Worm (Caenorhabditis elegans) whole organism, young adult: ENCODE data around the gene rtfo-1.

Source experiments
- Y53G8AR.9 ChIP-seq: fragments of 200-800 bp; sonication (Bioruptor generic); conservative IDR thresholded peaks from 2 replicates; pipeline ENCODE4 v1.3.6; 2022; ENCODE audit warnings: missing genetic modification reagents, missing genetic modification characterization, missing compliant biosample characterization
- ZK185.1 ChIP-seq: sonication (generic microtip); optimal IDR thresholded peaks from 2 replicates; lab custom pipeline; 2016; ENCODE audit warnings: mild to moderate bottlenecking, missing genetic modification characterization, missing compliant biosample characterization; ENCODE audit not compliant: poor library complexity, severe bottlenecking
- bed-2 ChIP-seq: fragments of 200-800 bp; sonication (Bioruptor generic); IDR thresholded peaks from 2 replicates; pipeline ENCODE4 v1.3.6; 2022; ENCODE audit warnings: missing genetic modification reagents, missing genetic modification characterization, missing compliant biosample characterization
- ceh-27 ChIP-seq: fragments of 200-800 bp; sonication (Bioruptor generic); optimal IDR thresholded peaks from 2 replicates; lab custom pipeline; 2018; ENCODE audit warnings: mild to moderate bottlenecking, missing genetic modification characterization, moderate library complexity, missing compliant biosample characterization
- him-1 ChIP-seq: sonication (generic microtip); optimal IDR thresholded peaks from 2 replicates; lab custom pipeline; 2016; ENCODE audit warnings: missing genotype, missing genetic modification reagents, missing genetic modification characterization, missing compliant biosample characterization
- mcd-1 ChIP-seq: fragments of 200-800 bp; sonication (Bioruptor generic); IDR thresholded peaks from 2 replicates; pipeline ENCODE4 v1.3.6; 2022; ENCODE audit warnings: missing genetic modification reagents, missing genetic modification characterization, missing compliant biosample characterization
- mel-28 ChIP-seq: sonication (generic microtip); optimal IDR thresholded peaks from 2 replicates; lab custom pipeline; 2016; ENCODE audit warnings: borderline replicate concordance, mild to moderate bottlenecking, missing genetic modification characterization, missing compliant biosample characterization
- nhr-179 ChIP-seq: sonication (generic microtip); optimal IDR thresholded peaks from 2 replicates; lab custom pipeline; 2016; ENCODE audit warnings: mild to moderate bottlenecking, missing genetic modification characterization, missing compliant biosample characterization
- rpc-1 ChIP-seq, 2 experiments: fragments of 150-350 bp in 1 of 2; sonication (generic microtip) in 1 of 2; optimal IDR thresholded peaks; 2 replicates each; lab custom pipeline; 2014 to 2018; ENCODE audit warnings: missing biosample characterization in 1 of 2, missing genetic modification characterization in 1 of 2, missing genetic modification reagents in 1 of 2, missing genotype in 1 of 2
- snpc-4 ChIP-seq, 5 experiments: fragments of 150-350 bp in 1 of 5; sonication (generic microtip) in 4 of 5; optimal IDR thresholded peaks; 2 replicates each; lab custom pipeline; 2014 to 2018; ENCODE audit warnings: missing genetic modification characterization in 5 of 5, missing biosample characterization in 3 of 5, antibody characterized with exemption in 2 of 5, mild to moderate bottlenecking in 2 of 5, missing compliant biosample characterization in 2 of 5, missing genotype in 2 of 5, moderate library complexity in 2 of 5, missing genetic modification reagents in 1 of 5
- ztf-18 ChIP-seq: sonication (generic microtip); optimal IDR thresholded peaks from 2 replicates; lab custom pipeline; 2016; ENCODE audit warnings: missing genotype, mild to moderate bottlenecking, missing genetic modification characterization, missing compliant biosample characterization

DNA sequence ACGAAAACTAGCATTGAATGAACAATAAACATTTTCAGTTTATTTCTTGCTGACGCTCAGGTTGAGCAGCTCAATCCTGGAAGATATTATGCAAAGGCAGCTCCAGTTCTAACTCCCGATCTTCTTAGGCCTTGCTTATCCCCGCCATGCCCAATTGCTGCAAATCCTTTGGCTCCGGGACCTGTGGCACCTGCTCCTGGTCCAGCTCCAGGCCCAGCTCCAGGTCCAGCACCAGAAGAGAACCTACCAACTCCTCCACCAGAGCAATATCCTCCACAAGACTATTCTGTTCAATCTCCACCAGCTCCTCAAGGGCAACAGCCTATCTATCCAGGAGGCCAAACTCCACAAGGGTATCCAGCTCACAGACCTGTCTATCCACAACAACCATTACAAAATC lies 33.7 kb upstream of the rtfo-1 start:
- TF ChIP-seq mcd-1 (GFP tag; lab: Robert Waterston, UW) = no peak
- no peak for TF ChIP-seq nhr-179 (tag; lab: Kevin White, UChicago)
- TF ChIP-seq rpc-1 (optimal IDR thresholded peaks at IDR 0.05; lab: Kevin White, UChicago) = no peak
- no peak for TF ChIP-seq rpc-1 (tag; optimal IDR thresholded peaks at IDR 0.05; lab: Kevin White, UChicago)
- TF ChIP-seq ceh-27 (GFP tag; lab: Kevin White, UChicago) = no peak
- TF ChIP-seq ZK185.1 (tag; lab: Kevin White, UChicago) = no peak
- no peak for TF ChIP-seq ztf-18 (tag; lab: Kevin White, UChicago)
- no peak for TF ChIP-seq Y53G8AR.9 (GFP tag; lab: Robert Waterston, UW)
- TF ChIP-seq snpc-4 (GFP tag; optimal IDR thresholded peaks at IDR 0.05; lab: Kevin White, UChicago) = no peak
- TF ChIP-seq snpc-4 (tag; optimal IDR thresholded peaks at IDR 0.05; lab: Kevin White, UChicago) = no peak
- TF ChIP-seq him-1 (tag; lab: Kevin White, UChicago) = no peak
- no peak for TF ChIP-seq mel-28 (tag; lab: Kevin White, UChicago)
- no peak for TF ChIP-seq bed-2
